Worm (Caenorhabditis elegans) whole organism, mixed stage, embryonic: ENCODE results near the gene F20G2.3.

ENCODE experiments used
- blmp-1 ChIP-seq: fragments of 150-350 bp; optimal IDR thresholded peaks from 2 replicates; lab custom pipeline; 2014; ENCODE audit warnings: missing biosample characterization, missing genetic modification characterization
- drap-1 ChIP-seq: fragments of 200-800 bp; sonication (Bioruptor generic); optimal IDR thresholded peaks from 3 replicates; lab custom pipeline; 2018; ENCODE audit warnings: mild to moderate bottlenecking, missing genetic modification characterization, missing compliant biosample characterization
- hlh-1 ChIP-seq: fragments of 150-350 bp; optimal IDR thresholded peaks from 2 replicates; lab custom pipeline; 2014; ENCODE audit warnings: missing biosample characterization, missing genetic modification reagents, missing genetic modification characterization
- lin-13 ChIP-seq: fragments of 150-350 bp; optimal IDR thresholded peaks from 2 replicates; lab custom pipeline; 2014; ENCODE audit warnings: missing biosample characterization, missing genetic modification characterization
- lin-32 ChIP-seq: fragments of 200-800 bp; sonication (Bioruptor generic); optimal IDR thresholded peaks from 2 replicates; lab custom pipeline; 2018; ENCODE audit warnings: mild to moderate bottlenecking, missing genetic modification characterization, missing compliant biosample characterization
- mep-1 ChIP-seq: fragments of 150-350 bp; optimal IDR thresholded peaks from 2 replicates; lab custom pipeline; 2017; ENCODE audit warnings: missing biosample characterization, missing genetic modification reagents, missing genetic modification characterization, inconsistent platforms
- nhr-237 ChIP-seq: fragments of 150-350 bp; optimal IDR thresholded peaks from 2 replicates; lab custom pipeline; 2014; ENCODE audit warnings: missing biosample characterization, missing genetic modification characterization
- pha-4 ChIP-seq: fragments of 150-350 bp; optimal IDR thresholded peaks from 2 replicates; lab custom pipeline; 2018; ENCODE audit warnings: missing biosample characterization, missing genetic modification reagents, missing genetic modification characterization
- unc-120 ChIP-seq: sonication (generic microtip); optimal IDR thresholded peaks from 2 replicates; lab custom pipeline; 2017; ENCODE audit warnings: missing genetic modification characterization, missing compliant biosample characterization; ENCODE audit not compliant: poor library complexity, severe bottlenecking
- unc-62 ChIP-seq: fragments of 150-350 bp; optimal IDR thresholded peaks from 2 replicates; lab custom pipeline; 2014; ENCODE audit warnings: missing biosample characterization, missing genetic modification reagents, missing genetic modification characterization
- ztf-11 ChIP-seq: fragments of 150-350 bp; optimal IDR thresholded peaks from 2 replicates; lab custom pipeline; 2014; ENCODE audit warnings: missing biosample characterization, missing genetic modification characterization

- TF ChIP-seq unc-120 (tag; lab: Kevin White, UChicago): no peak
- no peak for TF ChIP-seq pha-4 (tag; lab: Kevin White, UChicago)
- TF ChIP-seq unc-62 (GFP tag; lab: Kevin White, UChicago): no peak
- TF ChIP-seq blmp-1 (tag; lab: Kevin White, UChicago): no peak
- TF ChIP-seq mep-1 (tag; lab: Kevin White, UChicago): no peak
- no peak for TF ChIP-seq lin-13
- TF ChIP-seq nhr-237: no peak
- no peak for TF ChIP-seq ztf-11
- TF ChIP-seq lin-32 (GFP tag; lab: Kevin White, UChicago): no peak
- no peak for TF ChIP-seq drap-1 (GFP tag; lab: Kevin White, UChicago)
- TF ChIP-seq hlh-1: no peak
Measured at ce11 chrV:13787948-13788681, 19.8 kb upstream of the F20G2.3 start.
